Worm (Caenorhabditis elegans): ENCODE measurements around the gene vab-9.

vab-9 gene

ce11 chrII:8650644-8651159 lies 13.2 kb upstream of the vab-9 start, which contains the start of gene pyr-1:
TSS of gene pyr-1 (plus strand) at chrII:8651109.
- TF ChIP-seq efl-1 (optimal IDR thresholded peaks at IDR 0.05) (peak in 1 of 2 experiments; percentile 17), efl-1 (GFP tag; optimal IDR thresholded peaks at IDR 0.05 in 1 of 2) (peak in 1 of 2 experiments; percentile 92), lin-14 (GFP tag; optimal IDR thresholded peaks at IDR 0.05) (peak; percentile 72), lin-35 (GFP tag; optimal IDR thresholded peaks at IDR 0.05) (peak in 1 of 2 experiments; percentile 58), nhr-85 (tag) (no peak), C16A3.4 (tag; optimal IDR thresholded peaks at IDR 0.05) (peak; percentile 52), F16B12.6 (tag; optimal IDR thresholded peaks at IDR 0.05) (peak; percentile 13), Y116A8C.19 (tag; optimal IDR thresholded peaks at IDR 0.05; ENCODE audit: borderline replicate concordance) (no peak), elt-3 (tag; optimal IDR thresholded peaks at IDR 0.05) (peak in 2 of 6 experiments; percentile 44 to 91), irx-1 (tag; optimal IDR thresholded peaks at IDR 0.05) (no peak), rnt-1 (tag; optimal IDR thresholded peaks at IDR 0.05) (peak; percentile 30), dpl-1 (GFP tag; optimal IDR thresholded peaks at IDR 0.05) (peak in 2 of 3 experiments; percentile 4 to 8), sptf-1 (tag; optimal IDR thresholded peaks at IDR 0.05) (no peak), nhr-20 (tag; optimal IDR thresholded peaks at IDR 0.05) (peak; percentile 58), nhr-77 (tag; optimal IDR thresholded peaks at IDR 0.05) (no peak), mep-1 (tag; optimal IDR thresholded peaks at IDR 0.05) (peak; percentile 59)

ce11 chrII:8648843-8649242 lies 11.3 kb upstream of the vab-9 start:
- TF ChIP-seq swsn-7 (tag; optimal IDR thresholded peaks at IDR 0.05), result no peak
- no peak for TF ChIP-seq ceh-8 (GFP tag; optimal IDR thresholded peaks at IDR 0.05)
- no peak for TF ChIP-seq xbp-1 (tag; optimal IDR thresholded peaks at IDR 0.05)
- TF ChIP-seq ceh-90 (tag; optimal IDR thresholded peaks at IDR 0.05), result no peak
- TF ChIP-seq lin-15B (tag; optimal IDR thresholded peaks at IDR 0.05), result no peak
- TF ChIP-seq ztf-11 (tag; optimal IDR thresholded peaks at IDR 0.05), result no peak
- no peak for TF ChIP-seq hlh-17 (GFP tag; optimal IDR thresholded peaks at IDR 0.05; ENCODE audit: borderline replicate concordance)
- TF ChIP-seq pqm-1 (tag; optimal IDR thresholded peaks at IDR 0.05), result no peak
- no peak for TF ChIP-seq pax-3 (tag; optimal IDR thresholded peaks at IDR 0.05)

ce11 chrII:8646437-8646836 lies 8.9 kb upstream of the vab-9 start:
- no peak for TF ChIP-seq nhr-237 (tag; optimal IDR thresholded peaks at IDR 0.05)
- TF ChIP-seq egl-27 (tag; optimal IDR thresholded peaks at IDR 0.05), result no peak
- TF ChIP-seq xbp-1 (tag; optimal IDR thresholded peaks at IDR 0.05), result no peak
- TF ChIP-seq lin-39 (tag; optimal IDR thresholded peaks at IDR 0.05), result no peak

ce11 chrII:8643627-8644356 lies 6.3 kb upstream of the vab-9 start:
- TF ChIP-seq lsy-2 (tag; optimal IDR thresholded peaks at IDR 0.05), result peak in 1 of 2 experiments; percentile 20
- no peak for TF ChIP-seq lin-13 (GFP tag; optimal IDR thresholded peaks at IDR 0.05)
- TF ChIP-seq efl-3 (GFP tag; optimal IDR thresholded peaks at IDR 0.05), result no peak
- TF ChIP-seq vab-15 (tag; optimal IDR thresholded peaks at IDR 0.05), result no peak
- peak; percentile 58 for TF ChIP-seq lin-14 (GFP tag; optimal IDR thresholded peaks at IDR 0.05)
- TF ChIP-seq nhr-77 (tag; optimal IDR thresholded peaks at IDR 0.05), result no peak
- TF ChIP-seq C16A3.4 (tag; optimal IDR thresholded peaks at IDR 0.05), result no peak
- TF ChIP-seq aha-1 (tag; optimal IDR thresholded peaks at IDR 0.05), result no peak
- no peak for TF ChIP-seq dpl-1 (GFP tag; optimal IDR thresholded peaks at IDR 0.05)
- no peak for TF ChIP-seq aly-2 (tag; optimal IDR thresholded peaks at IDR 0.05)
- no peak for TF ChIP-seq C04F5.9 (tag; optimal IDR thresholded peaks at IDR 0.05)
- no peak for TF ChIP-seq lin-39 (tag; optimal IDR thresholded peaks at IDR 0.05)
- peak; percentile 76 for TF ChIP-seq fkh-4 (tag; optimal IDR thresholded peaks at IDR 0.05; ENCODE audit: borderline replicate concordance)
- TF ChIP-seq snpc-4 (tag; optimal IDR thresholded peaks at IDR 0.05), result no peak
- TF ChIP-seq ceh-82 (tag; optimal IDR thresholded peaks at IDR 0.05), result no peak
- peak; percentile 37 for TF ChIP-seq blmp-1 (tag; optimal IDR thresholded peaks at IDR 0.05)
- no peak for TF ChIP-seq mab-9 (GFP tag; IDR thresholded peaks at IDR 0.05)
- no peak for TF ChIP-seq nhr-28 (tag; optimal IDR thresholded peaks at IDR 0.05)
- no peak for TF ChIP-seq efl-1 (optimal IDR thresholded peaks at IDR 0.05)
- peak in 1 of 2 experiments; percentile 67 for TF ChIP-seq efl-1 (GFP tag; optimal IDR thresholded peaks at IDR 0.05 in 1 of 2)
- TF ChIP-seq lin-15B (tag; optimal IDR thresholded peaks at IDR 0.05), result no peak
- TF ChIP-seq nhr-71 (tag; optimal IDR thresholded peaks at IDR 0.05), result peak; percentile 18
- no peak for TF ChIP-seq skn-1 (tag; optimal IDR thresholded peaks at IDR 0.05)
- no peak for TF ChIP-seq unc-62 (GFP tag; optimal IDR thresholded peaks at IDR 0.05)
- peak; percentile 90 for TF ChIP-seq dsc-1 (tag; optimal IDR thresholded peaks at IDR 0.05)
- TF ChIP-seq ceh-63 (GFP tag; optimal IDR thresholded peaks at IDR 0.05), result no peak
